Worm (Caenorhabditis elegans): ENCODE results near the gene Y57E12AL.2.

- TF ChIP-seq egl-27 (tag; optimal IDR thresholded peaks at IDR 0.05) (no peak), ceh-28 (tag; optimal IDR thresholded peaks at IDR 0.05) (no peak), ama-1 (optimal IDR thresholded peaks at IDR 0.05) (peak; percentile 64), nfya-1 (tag; optimal IDR thresholded peaks at IDR 0.05; ENCODE audit: insufficient read depth) (no peak), unc-39 (tag; optimal IDR thresholded peaks at IDR 0.05) (no peak), nhr-237 (tag; optimal IDR thresholded peaks at IDR 0.05) (no peak), nhr-25 (tag; optimal IDR thresholded peaks at IDR 0.05) (no peak), ztf-4 (tag; optimal IDR thresholded peaks at IDR 0.05) (no peak), hmg-11 (tag; optimal IDR thresholded peaks at IDR 0.05) (no peak)
Observed at ce11 chrV:7091287-7091686, 33.4 kb downstream of the Y57E12AL.2 start, which contains the start of gene nhr-286.
